Comparison of ENCODE assay signal across 5 fruit fly cellular contexts in the genomic region with DNA sequence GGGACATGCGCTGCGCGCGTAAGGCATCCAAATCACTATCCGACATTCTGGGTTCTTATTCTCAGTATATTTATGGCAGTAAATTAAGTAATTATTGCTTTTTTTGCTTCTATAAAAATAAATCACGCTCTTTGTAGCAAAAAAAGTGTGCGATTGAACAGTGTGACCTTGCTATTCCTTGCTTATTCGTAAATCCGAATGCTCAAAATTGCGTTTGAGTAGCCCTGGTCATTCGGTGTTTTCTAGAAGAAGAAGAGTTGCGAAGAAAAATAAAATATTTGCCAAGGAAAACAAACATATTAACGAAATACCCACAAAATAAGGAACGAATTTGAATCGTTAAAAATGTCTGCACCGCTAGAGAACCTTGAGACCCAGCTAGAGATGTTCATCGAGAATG.
TF ChIP-seq lines count a peak whose summit lies in the region.

A gene (minus strand): TSS at position 182 of the 400 bp plus-strand sequence.
A gene (plus strand): TSS at position 228 of the 400 bp plus-strand sequence.

- TF ChIP-seq CTCF in whole organism, embryonic (GFP tag; optimal IDR thresholded peaks at IDR 0.05; lab: Kevin White, UChicago): peak; percentile 54

TF ChIP-seq in whole organism, adult, 20 proteins besides CTCF, POLR2A, EP300 and RAD21:
- TF ChIP-seq CG5204 (GFP tag; optimal IDR thresholded peaks at IDR 0.05; lab: Kevin White, UChicago) (no peak), CG7101 (tag; optimal IDR thresholded peaks at IDR 0.05; lab: Kevin White, UChicago) (peak; percentile 11), cic (GFP tag; optimal IDR thresholded peaks at IDR 0.05; lab: Kevin White, UChicago) (peak; percentile 28), tj (GFP tag; optimal IDR thresholded peaks at IDR 0.05; lab: Kevin White, UChicago) (no peak), Mnt (GFP tag; optimal IDR thresholded peaks at IDR 0.05; lab: Kevin White, UChicago) (peak; percentile 54), CG1620 (GFP tag; optimal IDR thresholded peaks at IDR 0.05; lab: Kevin White, UChicago) (peak; percentile 19), kay (GFP tag; lab: Kevin White, UChicago; ENCODE audit: borderline replicate concordance) (no peak), Clk (GFP tag; optimal IDR thresholded peaks at IDR 0.05; lab: Kevin White, UChicago) (no peak), bab1 (GFP tag; optimal IDR thresholded peaks at IDR 0.05; lab: Kevin White, UChicago) (peak; percentile 70), CG14711 (tag; optimal IDR thresholded peaks at IDR 0.05; lab: Kevin White, UChicago) (peak; percentile 40)

TF ChIP-seq in whole organism, embryonic, 481 proteins besides CTCF, POLR2A, EP300 and RAD21 (continues in another document):
- TF ChIP-seq knrl (GFP tag; IDR thresholded peaks at IDR 0.05; lab: Robert Waterston, UW; ENCODE audit: partially characterized antibody) (peak; percentile 30; the same call in 1 of the 3 replicates), TFAM (GFP tag; optimal IDR thresholded peaks at IDR 0.05; lab: Kevin White, UChicago) (no peak), CG10209 (GFP tag; optimal IDR thresholded peaks at IDR 0.05; lab: Kevin White, UChicago) (no peak), CG3065 (GFP tag; optimal IDR thresholded peaks at IDR 0.05; lab: Kevin White, UChicago) (no peak), nerfin-1 (tag; optimal IDR thresholded peaks at IDR 0.05; lab: Kevin White, UChicago) (peak; percentile 64), CG17829 (tag; optimal IDR thresholded peaks at IDR 0.05; lab: Kevin White, UChicago) (peak; percentile 28), CG11696 (GFP tag; IDR thresholded peaks at IDR 0.05; lab: Robert Waterston, UW) (no peak), Antp (GFP tag; optimal IDR thresholded peaks at IDR 0.05; lab: Kevin White, UChicago) (no peak), Opbp (GFP tag; IDR thresholded peaks at IDR 0.05; lab: Robert Waterston, UW; ENCODE audit: partially characterized antibody) (peak; percentile 50; the same call in 1 of the 3 replicates), bsh (GFP tag; optimal IDR thresholded peaks at IDR 0.05; lab: Kevin White, UChicago) (no peak), CG6689 (GFP tag; IDR thresholded peaks at IDR 0.05; lab: Robert Waterston, UW) (no peak), CG10959 (GFP tag; IDR thresholded peaks at IDR 0.05; lab: Robert Waterston, UW) (peak; percentile 33; the same call in 1 of the 2 replicates), stwl (tag; optimal IDR thresholded peaks at IDR 0.05; lab: Kevin White, UChicago) (peak; percentile 94), Sry-δ (GFP tag; optimal IDR thresholded peaks at IDR 0.05; lab: Kevin White, UChicago) (peak; percentile 57), Elba2 (GFP tag; optimal IDR thresholded peaks at IDR 0.05; lab: Kevin White, UChicago) (peak; percentile 44), Hr3 (GFP tag; optimal IDR thresholded peaks at IDR 0.05; lab: Kevin White, UChicago) (no peak), gfzf (GFP tag; optimal IDR thresholded peaks at IDR 0.05; lab: Kevin White, UChicago) (peak; percentile 96), Tbp (GFP tag; optimal IDR thresholded peaks at IDR 0.05; lab: Kevin White, UChicago) (no peak)

TF ChIP-seq in whole organism, prepupa, 60 proteins besides CTCF, POLR2A, EP300 and RAD21 (continues in another document):
- TF ChIP-seq CG3032 (tag; optimal IDR thresholded peaks at IDR 0.05; lab: Kevin White, UChicago): peak; percentile 56
- peak; percentile 48 for TF ChIP-seq dsx (GFP tag; optimal IDR thresholded peaks at IDR 0.05; lab: Kevin White, UChicago; ENCODE audit: poor library complexity, severe bottlenecking)
- peak; percentile 11 for TF ChIP-seq CG10669 (GFP tag; optimal IDR thresholded peaks at IDR 0.05; lab: Kevin White, UChicago)
- TF ChIP-seq Smox (GFP tag; optimal IDR thresholded peaks at IDR 0.05; lab: Kevin White, UChicago): no peak
- TF ChIP-seq salr (GFP tag; optimal IDR thresholded peaks at IDR 0.05; lab: Kevin White, UChicago): peak in 1 of 2 experiments; percentile 2
- no peak for TF ChIP-seq CG1621 (tag; optimal IDR thresholded peaks at IDR 0.05; lab: Kevin White, UChicago)
- no peak for TF ChIP-seq eg (GFP tag; IDR thresholded peaks at IDR 0.05; lab: Robert Waterston, UW)
- peak; percentile 18 for TF ChIP-seq esn (GFP tag; optimal IDR thresholded peaks at IDR 0.05; lab: Kevin White, UChicago)
- TF ChIP-seq svp (GFP tag; lab: Kevin White, UChicago): peak; percentile 85
- TF ChIP-seq CG6163 (GFP tag; IDR thresholded peaks at IDR 0.05; lab: Robert Waterston, UW): no peak
- peak; percentile 24 for TF ChIP-seq CG6808 (GFP tag; optimal IDR thresholded peaks at IDR 0.05; lab: Kevin White, UChicago)
- TF ChIP-seq Ets96B (tag; optimal IDR thresholded peaks at IDR 0.05; lab: Kevin White, UChicago): peak; percentile 17
- peak; percentile 60 for TF ChIP-seq Eip78C (GFP tag; lab: Kevin White, UChicago)
- TF ChIP-seq Lpt (GFP tag; optimal IDR thresholded peaks at IDR 0.05; lab: Kevin White, UChicago): no peak
- TF ChIP-seq topi (GFP tag; optimal IDR thresholded peaks at IDR 0.05; lab: Kevin White, UChicago): peak; percentile 7
- peak; percentile 88 for TF ChIP-seq fkh (GFP tag; optimal IDR thresholded peaks at IDR 0.05; lab: Kevin White, UChicago)
- TF ChIP-seq Eip75B (GFP tag; optimal IDR thresholded peaks at IDR 0.05; lab: Kevin White, UChicago): peak; percentile 7
- TF ChIP-seq Sox14 (GFP tag; optimal IDR thresholded peaks at IDR 0.05; lab: Kevin White, UChicago): peak; percentile 77
- TF ChIP-seq ss (GFP tag; optimal IDR thresholded peaks at IDR 0.05; lab: Kevin White, UChicago): peak; percentile 11 to 26
- no peak for TF ChIP-seq fd85E (GFP tag; optimal IDR thresholded peaks at IDR 0.05; lab: Kevin White, UChicago)

TF ChIP-seq in whole organism, pupa, 21 proteins besides CTCF, POLR2A, EP300 and RAD21:
- no peak for TF ChIP-seq CG32121 (GFP tag; IDR thresholded peaks at IDR 0.05; lab: Robert Waterston, UW)
- TF ChIP-seq CG8159 (tag; optimal IDR thresholded peaks at IDR 0.05; lab: Kevin White, UChicago): peak; percentile 48
- peak; percentile 12 for TF ChIP-seq CG15710 (tag; optimal IDR thresholded peaks at IDR 0.05; lab: Kevin White, UChicago)
- peak; percentile 37; the same call in 1 of the 2 replicates for TF ChIP-seq rn (GFP tag; IDR thresholded peaks at IDR 0.05; lab: Robert Waterston, UW)
- no peak for TF ChIP-seq Pif1B (GFP tag; optimal IDR thresholded peaks at IDR 0.05; lab: Kevin White, UChicago)
- no peak for TF ChIP-seq CG8301 (tag; optimal IDR thresholded peaks at IDR 0.05; lab: Kevin White, UChicago)
- TF ChIP-seq CG17806 (tag; optimal IDR thresholded peaks at IDR 0.05; lab: Kevin White, UChicago): peak; percentile 10
- TF ChIP-seq Snoo (tag; optimal IDR thresholded peaks at IDR 0.05; lab: Kevin White, UChicago): peak; percentile 3
- TF ChIP-seq CG4496 (GFP tag; IDR thresholded peaks at IDR 0.05; lab: Robert Waterston, UW): 0 out of 3 replicates have a peak, but pooled peaks have one; percentile 21
- TF ChIP-seq D1 (tag; optimal IDR thresholded peaks at IDR 0.05; lab: Kevin White, UChicago): peak; percentile 56
- no peak for TF ChIP-seq EcR (GFP tag; optimal IDR thresholded peaks at IDR 0.05; lab: Kevin White, UChicago)
- TF ChIP-seq Pif1A (GFP tag; optimal IDR thresholded peaks at IDR 0.05; lab: Kevin White, UChicago): no peak
- TF ChIP-seq CG9948 (tag; optimal IDR thresholded peaks at IDR 0.05; lab: Kevin White, UChicago): peak; percentile 15
- no peak for TF ChIP-seq CG34367 (tag; optimal IDR thresholded peaks at IDR 0.05; lab: Kevin White, UChicago)
- TF ChIP-seq gl (tag; optimal IDR thresholded peaks at IDR 0.05; lab: Kevin White, UChicago): no peak

TF ChIP-seq in whole organism, wandering third instar larva, 38 proteins besides CTCF, POLR2A, EP300 and RAD21:
- peak; percentile 29 for TF ChIP-seq Myc (optimal IDR thresholded peaks at IDR 0.05; lab: Kevin White, UChicago)
- no peak for TF ChIP-seq Rel (GFP tag; optimal IDR thresholded peaks at IDR 0.05; lab: Kevin White, UChicago)
- TF ChIP-seq Rel (tag; optimal IDR thresholded peaks at IDR 0.05; lab: Kevin White, UChicago): peak; percentile 65
- peak; percentile 39 for TF ChIP-seq Sp1 (GFP tag; optimal IDR thresholded peaks at IDR 0.05; lab: Kevin White, UChicago)
- peak; percentile 30 for TF ChIP-seq Hr83 (GFP tag; optimal IDR thresholded peaks at IDR 0.05; lab: Kevin White, UChicago; ENCODE audit: poor library complexity, severe bottlenecking)
- TF ChIP-seq OdsH (GFP tag; optimal IDR thresholded peaks at IDR 0.05; lab: Kevin White, UChicago): peak; percentile 3
- peak; percentile 12 for TF ChIP-seq rgr (GFP tag; optimal IDR thresholded peaks at IDR 0.05; lab: Kevin White, UChicago)
- no peak for TF ChIP-seq jim (GFP tag; optimal IDR thresholded peaks at IDR 0.05; lab: Kevin White, UChicago)
- TF ChIP-seq Abd-B (GFP tag; optimal IDR thresholded peaks at IDR 0.05; lab: Kevin White, UChicago): no peak
- no peak for TF ChIP-seq sv (GFP tag; optimal IDR thresholded peaks at IDR 0.05; lab: Kevin White, UChicago)
- peak; percentile 0 for TF ChIP-seq Dif (GFP tag; optimal IDR thresholded peaks at IDR 0.05; lab: Kevin White, UChicago; ENCODE audit: partially characterized antibody)
- peak; percentile 39 for TF ChIP-seq HLH106 (tag; optimal IDR thresholded peaks at IDR 0.05; lab: Kevin White, UChicago)
